Fruit fly (Drosophila melanogaster) whole organism, wandering third instar larva: ENCODE measurements around the gene inaF-D.

Experiments
- Abd-B ChIP-seq: fragments of >200 bp; optimal IDR thresholded peaks from 2 replicates; lab custom pipeline; 2017; ENCODE audit warnings: missing biosample characterization, missing genetic modification characterization
- CG32264 ChIP-seq: fragments of 200-800 bp; sonication (Bioruptor generic); optimal IDR thresholded peaks from 2 replicates; lab custom pipeline; 2016; ENCODE audit warnings: missing biosample characterization, missing genetic modification characterization
- CG9705 ChIP-seq: fragments of 200-800 bp; sonication (Bioruptor generic); optimal IDR thresholded peaks from 2 replicates; lab custom pipeline; 2018; ENCODE audit warnings: missing biosample characterization, mild to moderate bottlenecking, missing genetic modification characterization
- CrebA ChIP-seq: fragments of 200-800 bp; sonication (Bioruptor generic); optimal IDR thresholded peaks from 2 replicates; lab custom pipeline; 2016; ENCODE audit warnings: missing biosample characterization, mild to moderate bottlenecking, missing genetic modification characterization, borderline replicate concordance
- Dfd ChIP-seq: fragments of >200 bp; optimal IDR thresholded peaks from 2 replicates; lab custom pipeline; 2017; ENCODE audit warnings: missing biosample characterization, missing genetic modification characterization
- Dif ChIP-seq: fragments of 200-275, 200-300 bp; sonication (Bioruptor generic); optimal IDR thresholded peaks from 2 replicates; lab custom pipeline; 2018; ENCODE audit warnings: missing biosample characterization, missing genetic modification characterization; ENCODE audit not compliant: partially characterized antibody
- GATAd ChIP-seq: sonication (Bioruptor generic); optimal IDR thresholded peaks from 2 replicates; lab custom pipeline; 2016; ENCODE audit warnings: missing biosample characterization, missing genetic modification characterization
- HLH106 ChIP-seq: fragments of 200-800 bp; optimal IDR thresholded peaks from 3 replicates; lab custom pipeline; 2019; ENCODE audit warnings: missing biosample characterization, mild to moderate bottlenecking, missing genetic modification characterization, moderate library complexity
- Hnf4 ChIP-seq: fragments of 200-800 bp; sonication (Bioruptor generic); optimal IDR thresholded peaks from 2 replicates; lab custom pipeline; 2016; ENCODE audit warnings: missing biosample characterization, mild to moderate bottlenecking, missing genetic modification characterization
- Hr78 ChIP-seq: fragments of >200 bp; optimal IDR thresholded peaks from 2 replicates; lab custom pipeline; 2017; ENCODE audit warnings: missing biosample characterization, missing genetic modification characterization
- Hr83 ChIP-seq: fragments of 200-300 bp; sonication (Bioruptor generic); optimal IDR thresholded peaks from 2 replicates; lab custom pipeline; 2016; ENCODE audit warnings: missing biosample characterization, mild to moderate bottlenecking, missing genetic modification characterization, moderate library complexity; ENCODE audit not compliant: poor library complexity, severe bottlenecking
- Jra ChIP-seq: sonication (Bioruptor generic); optimal IDR thresholded peaks from 2 replicates; lab custom pipeline; 2016; ENCODE audit warnings: missing biosample characterization, missing genetic modification characterization
- Myc ChIP-seq: fragments of >200 bp; optimal IDR thresholded peaks from 2 replicates; lab custom pipeline; 2017
- N ChIP-seq: fragments of >200 bp; optimal IDR thresholded peaks from 2 replicates; lab custom pipeline; 2018; ENCODE audit warnings: missing biosample characterization, missing external identifiers, missing genetic modification characterization
- Rel ChIP-seq, 2 experiments: fragments of 200-800 bp; sonication (Bioruptor generic) in 1 of 2; optimal IDR thresholded peaks; 2 replicates in 1 of 2; 3 replicates in 1 of 2; lab custom pipeline; 2016 to 2019; ENCODE audit warnings: mild to moderate bottlenecking in 2 of 2, missing biosample characterization in 2 of 2, missing genetic modification characterization in 2 of 2, moderate library complexity in 1 of 2
- Sp1 ChIP-seq: fragments of 200-800 bp; sonication (Bioruptor generic); optimal IDR thresholded peaks from 3 replicates; lab custom pipeline; 2019; ENCODE audit warnings: missing biosample characterization, mild to moderate bottlenecking, missing genetic modification characterization, moderate library complexity
- Vsx2 ChIP-seq: fragments of 200-300, 225-300 bp; sonication (Bioruptor generic); optimal IDR thresholded peaks from 2 replicates; lab custom pipeline; 2018; ENCODE audit warnings: missing biosample characterization, missing genetic modification characterization; ENCODE audit not compliant: partially characterized antibody
- br ChIP-seq: fragments of 200-800 bp; sonication (Bioruptor generic); optimal IDR thresholded peaks from 2 replicates; lab custom pipeline; 2016; ENCODE audit warnings: missing biosample characterization, missing genetic modification characterization
- brk ChIP-seq: fragments of 200-800 bp; sonication (Bioruptor generic); optimal IDR thresholded peaks from 2 replicates; lab custom pipeline; 2016; ENCODE audit warnings: missing biosample characterization, mild to moderate bottlenecking, missing genetic modification characterization
- dl ChIP-seq, 2 experiments: fragments of 175-275, 200-275 bp in 1 of 2; fragments of 200-275 bp in 1 of 2; sonication (Bioruptor generic); optimal IDR thresholded peaks; lab custom pipeline; 2018; ENCODE audit warnings: mild to moderate bottlenecking in 2 of 2, missing biosample characterization in 2 of 2, missing genetic modification characterization in 2 of 2, moderate library complexity in 2 of 2; ENCODE audit not compliant: partially characterized antibody in 2 of 2, insufficient read depth in 1 of 2
- dmrt93B ChIP-seq: fragments of 200-800 bp; sonication (Bioruptor generic); optimal IDR thresholded peaks from 2 replicates; lab custom pipeline; 2018; ENCODE audit warnings: missing biosample characterization, mild to moderate bottlenecking, missing genetic modification characterization
- dsf ChIP-seq: sonication (Bioruptor generic); optimal IDR thresholded peaks from 2 replicates; lab custom pipeline; 2016; ENCODE audit warnings: missing biosample characterization, missing genetic modification characterization, borderline replicate concordance
- ey ChIP-seq: fragments of 200-800 bp; sonication (Bioruptor generic); optimal IDR thresholded peaks from 2 replicates; lab custom pipeline; 2016; ENCODE audit warnings: missing biosample characterization, missing genetic modification characterization
- foxo ChIP-seq, 2 experiments: fragments of 200-800 bp; sonication (Bioruptor generic); optimal IDR thresholded peaks; 2 replicates in 1 of 2; 3 replicates in 1 of 2; lab custom pipeline; 2016 to 2017; ENCODE audit warnings: missing biosample characterization in 2 of 2, missing genetic modification characterization in 2 of 2
- fru ChIP-seq: fragments of 200-800 bp; sonication (Bioruptor generic); optimal IDR thresholded peaks from 3 replicates; lab custom pipeline; 2016; ENCODE audit warnings: missing biosample characterization, mild to moderate bottlenecking, missing genetic modification characterization
- h ChIP-seq: fragments of 200-800 bp; sonication (Bioruptor generic); optimal IDR thresholded peaks from 3 replicates; lab custom pipeline; 2016; ENCODE audit warnings: missing biosample characterization, mild to moderate bottlenecking, missing genetic modification characterization
- jim ChIP-seq: fragments of 175-275, 200-325 bp; sonication (Bioruptor generic); optimal IDR thresholded peaks from 2 replicates; lab custom pipeline; 2016; ENCODE audit warnings: missing biosample characterization, mild to moderate bottlenecking, missing genetic modification characterization
- lola ChIP-seq: fragments of >200 bp; optimal IDR thresholded peaks from 2 replicates; lab custom pipeline; 2017; ENCODE audit warnings: missing biosample characterization, missing genetic modification characterization
- pan ChIP-seq: fragments of >200 bp; optimal IDR thresholded peaks from 2 replicates; lab custom pipeline; 2017
- psq ChIP-seq: fragments of 200-800 bp; sonication (Bioruptor generic); optimal IDR thresholded peaks from 3 replicates; lab custom pipeline; 2017; ENCODE audit warnings: missing biosample characterization, mild to moderate bottlenecking, missing genetic modification characterization, moderate library complexity
- rgr ChIP-seq: fragments of 200-800 bp; sonication (Bioruptor generic); optimal IDR thresholded peaks from 3 replicates; lab custom pipeline; 2016; ENCODE audit warnings: missing biosample characterization, mild to moderate bottlenecking, missing genetic modification characterization
- sage ChIP-seq: fragments of 200-800 bp; sonication (Bioruptor generic); optimal IDR thresholded peaks from 2 replicates; lab custom pipeline; 2016; ENCODE audit warnings: missing biosample characterization, mild to moderate bottlenecking, missing genetic modification characterization
- sv ChIP-seq: fragments of 200-800 bp; sonication (Bioruptor generic); optimal IDR thresholded peaks from 3 replicates; lab custom pipeline; 2016; ENCODE audit warnings: missing biosample characterization, missing genetic modification characterization
- usp ChIP-seq: fragments of >200 bp; optimal IDR thresholded peaks from 2 replicates; lab custom pipeline; 2017; ENCODE audit warnings: missing biosample characterization, missing genetic modification characterization
- woc ChIP-seq: sonication (Bioruptor generic); optimal IDR thresholded peaks from 2 replicates; lab custom pipeline; 2016; ENCODE audit warnings: missing biosample characterization, mild to moderate bottlenecking, missing genetic modification characterization

The inaF-D gene

DNA sequence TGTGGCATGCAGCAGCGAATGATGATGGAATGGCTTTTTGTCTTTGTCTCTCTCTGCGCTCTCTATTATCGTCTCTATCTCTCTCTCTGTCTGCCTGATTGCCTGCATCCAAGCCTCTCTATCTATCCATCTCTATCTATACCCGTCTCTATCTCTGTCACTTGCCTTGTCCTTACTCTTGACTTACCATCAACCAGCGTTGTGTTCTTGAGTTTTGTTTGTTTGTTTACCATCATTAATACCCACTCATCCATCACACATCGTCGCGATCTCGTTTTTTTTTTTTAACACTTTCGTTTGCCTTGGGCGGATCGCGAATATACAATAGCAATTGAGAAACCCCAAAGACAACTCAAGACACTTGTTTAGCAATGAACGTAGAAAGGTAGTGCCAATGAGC, 39.2 kb downstream of the inaF-D start:
- TF ChIP-seq HLH106 (tag; lab: Kevin White, UChicago) (no peak), Abd-B (GFP tag; lab: Kevin White, UChicago) (no peak), CrebA (GFP tag; lab: Kevin White, UChicago) (no peak), woc (GFP tag; lab: Kevin White, UChicago) (no peak), CG32264 (no peak), foxo (GFP tag; optimal IDR thresholded peaks at IDR 0.05; lab: Kevin White, UChicago) (no peak), Dif (no peak), Vsx2 (GFP tag; lab: Kevin White, UChicago) (no peak), psq (no peak), pan (lab: Kevin White, UChicago) (no peak), sage (GFP tag; lab: Kevin White, UChicago) (no peak), Rel (GFP tag; optimal IDR thresholded peaks at IDR 0.05; lab: Kevin White, UChicago) (no peak), Rel (tag; optimal IDR thresholded peaks at IDR 0.05; lab: Kevin White, UChicago) (no peak), dl (GFP tag; optimal IDR thresholded peaks at IDR 0.05; lab: Kevin White, UChicago; ENCODE audit: insufficient read depth in 1 of 2, partially characterized antibody in 2 of 2) (no peak)

DNA sequence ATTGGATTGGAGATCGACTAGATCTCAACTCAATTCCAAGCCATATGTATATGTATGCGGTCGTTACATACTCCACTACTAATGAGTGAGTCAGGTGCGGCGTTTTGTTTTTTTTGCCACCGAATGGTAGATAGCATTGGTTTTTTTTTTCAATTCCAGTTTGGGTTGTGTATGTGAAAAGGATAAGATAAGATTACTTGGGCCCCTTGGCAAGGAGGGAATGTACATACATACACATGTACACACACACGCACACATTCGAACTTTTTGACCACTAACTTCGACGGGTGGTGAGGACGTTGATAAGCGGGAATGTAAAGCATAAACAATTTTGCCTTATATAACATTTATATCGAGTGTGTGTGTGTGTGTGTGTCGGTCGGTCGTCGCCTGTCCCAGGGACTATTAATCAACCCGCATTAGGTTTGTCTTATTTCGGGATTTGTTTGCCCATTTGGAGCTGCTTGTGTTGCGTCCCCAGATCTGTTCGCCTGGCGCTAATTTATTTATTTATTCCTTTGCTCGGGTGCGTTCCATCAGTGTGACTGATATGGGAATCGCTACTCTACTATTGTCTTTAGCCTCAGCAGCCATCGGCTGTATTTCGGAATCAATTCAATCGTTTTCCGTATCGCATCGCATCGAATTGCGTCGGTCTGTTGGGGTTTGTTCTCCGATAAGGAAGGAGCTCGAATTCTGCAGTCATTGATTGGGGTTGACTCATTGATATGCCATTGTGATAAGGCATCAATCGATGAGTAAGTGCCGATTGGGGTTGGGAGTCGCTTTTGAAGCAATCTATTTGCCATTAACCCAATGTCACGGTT, 41.0 kb downstream of the inaF-D start:
- TF ChIP-seq Rel (GFP tag; optimal IDR thresholded peaks at IDR 0.05; lab: Kevin White, UChicago) (no peak), Rel (tag; optimal IDR thresholded peaks at IDR 0.05; lab: Kevin White, UChicago) (peak; percentile 34), HLH106 (tag; lab: Kevin White, UChicago) (no peak)

- TF ChIP-seq Vsx2 (GFP tag; lab: Kevin White, UChicago), result no peak
- no peak for TF ChIP-seq dsf (GFP tag; lab: Kevin White, UChicago)
- no peak for TF ChIP-seq jim
- TF ChIP-seq pan (lab: Kevin White, UChicago), result no peak
- no peak for TF ChIP-seq Hr78 (GFP tag; lab: Kevin White, UChicago)
- TF ChIP-seq dmrt93B (GFP tag; lab: Kevin White, UChicago), result no peak
- no peak for TF ChIP-seq Hr83 (GFP tag; lab: Kevin White, UChicago)
- no peak for TF ChIP-seq foxo (GFP tag; optimal IDR thresholded peaks at IDR 0.05; lab: Kevin White, UChicago)
- TF ChIP-seq sage (GFP tag; lab: Kevin White, UChicago), result no peak
- no peak for TF ChIP-seq Jra (GFP tag; lab: Kevin White, UChicago)
- no peak for TF ChIP-seq Dif
- no peak for TF ChIP-seq N (GFP tag; lab: Kevin White, UChicago)
- TF ChIP-seq lola, result no peak
- no peak for TF ChIP-seq CG32264
- TF ChIP-seq HLH106 (tag; lab: Kevin White, UChicago), result no peak
- no peak for TF ChIP-seq Sp1
- no peak for TF ChIP-seq Abd-B (GFP tag; lab: Kevin White, UChicago)
These were observed 42.2 kb downstream of the inaF-D start for dm6 chrX:11686675-11687074.

- TF ChIP-seq brk (GFP tag; lab: Kevin White, UChicago), result peak; percentile 36
- no peak for TF ChIP-seq lola
- no peak for TF ChIP-seq CG9705 (GFP tag; lab: Kevin White, UChicago)
- TF ChIP-seq CG32264, result no peak
- no peak for TF ChIP-seq Myc (lab: Kevin White, UChicago)
- TF ChIP-seq N (GFP tag; lab: Kevin White, UChicago), result no peak
- TF ChIP-seq Rel (GFP tag; optimal IDR thresholded peaks at IDR 0.05; lab: Kevin White, UChicago), result no peak
- no peak for TF ChIP-seq Rel (tag; optimal IDR thresholded peaks at IDR 0.05; lab: Kevin White, UChicago)
- no peak for TF ChIP-seq Abd-B (GFP tag; lab: Kevin White, UChicago)
- peak; percentile 78 for TF ChIP-seq woc (GFP tag; lab: Kevin White, UChicago)
- TF ChIP-seq br (GFP tag; lab: Kevin White, UChicago), result peak; percentile 76
- peak; percentile 74 for TF ChIP-seq Hnf4 (GFP tag; lab: Kevin White, UChicago)
- TF ChIP-seq psq, result peak; percentile 93
- peak; percentile 87 for TF ChIP-seq h (GFP tag; lab: Kevin White, UChicago)
- peak; percentile 78 for TF ChIP-seq rgr
- no peak for TF ChIP-seq Vsx2 (GFP tag; lab: Kevin White, UChicago)
- TF ChIP-seq dmrt93B (GFP tag; lab: Kevin White, UChicago), result peak; percentile 77
- no peak for TF ChIP-seq sv (GFP tag; lab: Kevin White, UChicago)
- TF ChIP-seq Jra (GFP tag; lab: Kevin White, UChicago), result peak; percentile 15
- TF ChIP-seq GATAd (GFP tag; lab: Kevin White, UChicago), result no peak
- peak in 1 of 2 experiments; percentile 86 for TF ChIP-seq foxo (GFP tag; optimal IDR thresholded peaks at IDR 0.05; lab: Kevin White, UChicago)
- TF ChIP-seq Sp1, result peak; percentile 83
- no peak for TF ChIP-seq Dfd (GFP tag; lab: Kevin White, UChicago)
- TF ChIP-seq Dif, result peak; percentile 95
- TF ChIP-seq HLH106 (tag; lab: Kevin White, UChicago), result peak; percentile 74
- TF ChIP-seq sage (GFP tag; lab: Kevin White, UChicago), result peak; percentile 22
- no peak for TF ChIP-seq Hr78 (GFP tag; lab: Kevin White, UChicago)
- TF ChIP-seq dl (GFP tag; optimal IDR thresholded peaks at IDR 0.05; lab: Kevin White, UChicago; ENCODE audit: insufficient read depth in 1 of 2, partially characterized antibody in 2 of 2), result peak; percentile 73 to 95
- no peak for TF ChIP-seq jim
- TF ChIP-seq Hr83 (GFP tag; lab: Kevin White, UChicago), result peak; percentile 64
- no peak for TF ChIP-seq usp (GFP tag; lab: Kevin White, UChicago)
- TF ChIP-seq CrebA (GFP tag; lab: Kevin White, UChicago), result no peak
- peak; percentile 70 for TF ChIP-seq ey
- TF ChIP-seq fru (GFP tag; lab: Kevin White, UChicago), result peak; percentile 82
These were observed 42.8 kb downstream of the inaF-D start for dm6 chrX:11685918-11686640.
